Worm (Caenorhabditis elegans) whole organism, L4/young adult: ENCODE results near the gene K08D9.6.

Experiments
- dao-5 ChIP-seq: sonication (generic microtip); optimal IDR thresholded peaks from 2 replicates; lab custom pipeline; 2016; ENCODE audit warnings: missing genotype, missing genetic modification characterization, moderate library complexity, missing compliant biosample characterization
- him-1 ChIP-seq: sonication (generic microtip); optimal IDR thresholded peaks from 2 replicates; lab custom pipeline; 2016; ENCODE audit warnings: missing genotype, missing genetic modification reagents, missing genetic modification characterization, missing compliant biosample characterization

DNA sequence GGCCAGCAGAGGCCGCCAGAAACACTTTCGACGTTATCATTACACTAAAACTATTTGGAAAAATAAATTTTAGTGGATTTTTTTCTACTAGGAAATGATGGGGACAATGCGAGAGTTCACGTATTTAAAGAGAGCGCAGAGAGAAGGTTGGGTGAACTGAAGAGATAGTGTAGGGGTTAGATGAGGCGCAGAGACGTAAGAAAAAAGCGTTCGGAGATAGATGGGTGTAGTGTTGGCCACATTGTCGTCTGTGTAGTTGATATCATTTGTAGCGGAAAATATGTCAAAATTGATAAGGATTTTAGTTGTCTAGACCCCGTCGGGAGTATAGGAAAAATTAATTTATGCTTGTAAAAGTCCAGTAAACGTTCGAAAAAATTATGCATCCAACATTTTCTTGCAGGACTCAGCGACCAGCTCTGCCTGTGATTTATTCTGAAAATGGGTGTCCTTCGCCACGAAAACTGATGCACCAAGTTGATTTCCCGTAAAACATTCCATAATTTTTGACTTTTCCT lies 41.6 kb downstream of the K08D9.6 start, which contains the start of the genes Y73C8B.3 and Y73C8B.9:
- TF ChIP-seq dao-5 (tag; lab: Kevin White, UChicago) (no peak), him-1 (tag; lab: Kevin White, UChicago) (no peak)
